4 worm cellular contexts compared by ENCODE assay signal in genomic region chrII:7239705-7240104, ce11.
TF ChIP-seq lines count a peak whose summit lies in the region.

No protein-coding gene starts in this region.

TF ChIP-seq in whole organism, L1 larva, 84 proteins besides CTCF, POLR2A, EP300 and RAD21:
- TF ChIP-seq nhr-85 (tag; lab: Kevin White, UChicago) (peak; percentile 56), lin-14 (GFP tag; optimal IDR thresholded peaks at IDR 0.05; lab: Kevin White, UChicago) (peak; percentile 13), ces-1 (GFP tag; optimal IDR thresholded peaks at IDR 0.05; lab: Kevin White, UChicago) (no peak)
TF ChIP-seq in whole organism, L1 larva: peak in this region for 2.

TF ChIP-seq in whole organism, L2 larva, 48 proteins besides CTCF, POLR2A, EP300 and RAD21:
- peak; percentile 15 for TF ChIP-seq nhr-25 (tag; optimal IDR thresholded peaks at IDR 0.05; lab: Kevin White, UChicago)
- TF ChIP-seq lin-11 (tag; optimal IDR thresholded peaks at IDR 0.05; lab: Kevin White, UChicago) = no peak

TF ChIP-seq in whole organism, L3 larva, 47 proteins besides CTCF, POLR2A, EP300 and RAD21:
- TF ChIP-seq nhr-25 (tag; optimal IDR thresholded peaks at IDR 0.05; lab: Kevin White, UChicago) (peak; percentile 66), mdl-1 (tag; optimal IDR thresholded peaks at IDR 0.05; lab: Kevin White, UChicago) (no peak)

TF ChIP-seq in whole organism, L4 larva, 104 proteins besides CTCF, POLR2A, EP300 and RAD21:
- TF ChIP-seq skn-1 (tag; optimal IDR thresholded peaks at IDR 0.05; lab: Kevin White, UChicago) (no peak), arid-1 (GFP tag; conservative IDR thresholded peaks at IDR 0.05; lab: Robert Waterston, UW) (no peak), nhr-41 (GFP tag; IDR thresholded peaks at IDR 0.05; lab: Robert Waterston, UW) (no peak), unc-62 (GFP tag; optimal IDR thresholded peaks at IDR 0.05 in 1 of 2; lab: Kevin White, UChicago) (peak in 1 of 2 experiments; percentile 68), unc-62 (tag; optimal IDR thresholded peaks at IDR 0.05; lab: Kevin White, UChicago) (no peak), attf-4 (tag; optimal IDR thresholded peaks at IDR 0.05; lab: Kevin White, UChicago) (no peak), php-3 (GFP tag; IDR thresholded peaks at IDR 0.05; lab: Robert Waterston, UW) (no peak), spr-1 (tag; optimal IDR thresholded peaks at IDR 0.05; lab: Kevin White, UChicago) (no peak), cey-2 (tag; optimal IDR thresholded peaks at IDR 0.05; lab: Kevin White, UChicago; ENCODE audit: borderline replicate concordance, insufficient read depth) (no peak), ceh-82 (tag; optimal IDR thresholded peaks at IDR 0.05; lab: Kevin White, UChicago) (no peak), daf-19 (GFP tag; conservative IDR thresholded peaks at IDR 0.05; lab: Robert Waterston, UW) (no peak), aha-1 (tag; lab: Kevin White, UChicago) (peak; percentile 94), nhr-237 (tag; optimal IDR thresholded peaks at IDR 0.05; lab: Kevin White, UChicago) (no peak)

Comparison
In these comparisons a context has a peak if more than half of its experiments do, and no peak if none do; other contexts are left out.
1. Of the 29 proteins assayed by ChIP-seq in both whole organism, L4 larva and whole organism, L1 larva: peak only in whole organism, L4 larva: aha-1; only in whole organism, L1 larva: none; in both: none; in neither: 27; mixed calls (peak in some experiments, not most) for 1.